Worm (Caenorhabditis elegans) whole organism, L2 larva: Measurements from ENCODE around the gene C17G10.10.

ENCODE experiments used
- C34F6.9 ChIP-seq: fragments of 150-350 bp; optimal IDR thresholded peaks from 2 replicates; lab custom pipeline; 2014; ENCODE audit warnings: missing biosample characterization, missing genetic modification characterization
- F13H6.1 ChIP-seq: sonication (generic microtip); optimal IDR thresholded peaks from 2 replicates; lab custom pipeline; 2016; ENCODE audit warnings: missing genetic modification characterization, missing compliant biosample characterization
- R02D3.7 ChIP-seq: fragments of 150-350 bp; optimal IDR thresholded peaks from 2 replicates; lab custom pipeline; 2014; ENCODE audit warnings: missing biosample characterization, missing genetic modification characterization
- Y55F3AM.14 ChIP-seq: fragments of 200-800 bp; sonication (Bioruptor generic); optimal IDR thresholded peaks from 2 replicates; lab custom pipeline; 2018; ENCODE audit warnings: mild to moderate bottlenecking, missing genetic modification characterization, missing compliant biosample characterization
- ZK546.5 ChIP-seq: sonication (generic microtip); optimal IDR thresholded peaks from 2 replicates; lab custom pipeline; 2017; ENCODE audit warnings: missing biosample characterization, missing genetic modification characterization
- alr-1 ChIP-seq: fragments of 150-350 bp; optimal IDR thresholded peaks from 2 replicates; lab custom pipeline; 2014; ENCODE audit warnings: missing biosample characterization, missing genetic modification characterization
- aly-2 ChIP-seq: fragments of 150-350 bp; optimal IDR thresholded peaks from 2 replicates; lab custom pipeline; 2014; ENCODE audit warnings: missing biosample characterization, missing genetic modification characterization
- ama-1 ChIP-seq: fragments of 150-350 bp; optimal IDR thresholded peaks from 2 replicates; lab custom pipeline; 2018; ENCODE audit warnings: inconsistent platforms
- blmp-1 ChIP-seq: sonication (generic microtip); optimal IDR thresholded peaks from 2 replicates; lab custom pipeline; 2017; ENCODE audit warnings: missing genetic modification characterization, mild to moderate bottlenecking, missing compliant biosample characterization, antibody characterized with exemption, moderate library complexity; ENCODE audit not compliant: insufficient read depth
- ceh-16 ChIP-seq: fragments of 150-350 bp; optimal IDR thresholded peaks from 2 replicates; lab custom pipeline; 2014; ENCODE audit warnings: missing biosample characterization, missing genetic modification characterization
- crh-2 ChIP-seq: sonication (generic microtip); optimal IDR thresholded peaks from 2 replicates; lab custom pipeline; 2017; ENCODE audit warnings: missing biosample characterization, missing genetic modification characterization
- dmd-4 ChIP-seq: sonication (generic microtip); optimal IDR thresholded peaks from 2 replicates; lab custom pipeline; 2017; ENCODE audit warnings: missing biosample characterization, missing genetic modification characterization
- elt-1 ChIP-seq: fragments of 150-350 bp; optimal IDR thresholded peaks from 2 replicates; lab custom pipeline; 2014; ENCODE audit warnings: missing biosample characterization, missing genetic modification characterization
- elt-3 ChIP-seq: sonication (generic microtip); optimal IDR thresholded peaks from 2 replicates; lab custom pipeline; 2017; ENCODE audit warnings: missing biosample characterization, missing genetic modification characterization
- fos-1 ChIP-seq: fragments of 150-350 bp; optimal IDR thresholded peaks from 2 replicates; lab custom pipeline; 2014; ENCODE audit warnings: missing biosample characterization, missing genetic modification characterization
- gmeb-1 ChIP-seq: fragments of 150-350 bp; optimal IDR thresholded peaks from 2 replicates; lab custom pipeline; 2014; ENCODE audit warnings: missing biosample characterization, missing genetic modification characterization
- lin-11 ChIP-seq: fragments of 150-350 bp; sonication (generic microtip); optimal IDR thresholded peaks from 2 replicates; lab custom pipeline; 2014; ENCODE audit warnings: missing biosample characterization, missing genetic modification characterization, inconsistent platforms, mixed read lengths
- lin-13 ChIP-seq: fragments of 150-350 bp; optimal IDR thresholded peaks from 2 replicates; lab custom pipeline; 2014; ENCODE audit warnings: missing biosample characterization, missing genetic modification reagents, missing genetic modification characterization
- lin-39 ChIP-seq: fragments of 150-350 bp; optimal IDR thresholded peaks from 2 replicates; lab custom pipeline; 2014; ENCODE audit warnings: missing biosample characterization, missing genetic modification reagents, missing genetic modification characterization
- lsy-2 ChIP-seq, 2 experiments: fragments of 150-350 bp in 1 of 2; sonication (generic microtip) in 1 of 2; optimal IDR thresholded peaks; 2 replicates each; lab custom pipeline; 2014 to 2017; ENCODE audit warnings: missing biosample characterization in 2 of 2, missing genetic modification characterization in 2 of 2
- mab-5 ChIP-seq: fragments of 150-350 bp; optimal IDR thresholded peaks from 2 replicates; lab custom pipeline; 2014; ENCODE audit warnings: missing biosample characterization, missing genetic modification characterization
- mbf-1 ChIP-seq: sonication (generic microtip); optimal IDR thresholded peaks from 2 replicates; lab custom pipeline; 2017; ENCODE audit warnings: missing biosample characterization, missing genetic modification characterization
- mdl-1 ChIP-seq, 2 experiments: fragments of 150-350 bp in 1 of 2; sonication (generic microtip) in 1 of 2; optimal IDR thresholded peaks; 2 replicates each; lab custom pipeline; 2017; ENCODE audit warnings: missing biosample characterization in 2 of 2, missing genetic modification characterization in 2 of 2
- nhr-10 ChIP-seq: sonication (generic microtip); optimal IDR thresholded peaks from 2 replicates; lab custom pipeline; 2017; ENCODE audit warnings: missing biosample characterization, missing genetic modification characterization
- nhr-129 ChIP-seq: fragments of 150-350 bp; optimal IDR thresholded peaks from 2 replicates; lab custom pipeline; 2014; ENCODE audit warnings: missing biosample characterization, missing genetic modification characterization
- nhr-23 ChIP-seq: fragments of 150-350 bp; optimal IDR thresholded peaks from 2 replicates; lab custom pipeline; 2014; ENCODE audit warnings: missing biosample characterization, missing genetic modification reagents, missing genetic modification characterization
- nhr-237 ChIP-seq: fragments of 150-350 bp; optimal IDR thresholded peaks from 2 replicates; lab custom pipeline; 2014; ENCODE audit warnings: missing biosample characterization, missing genetic modification characterization
- nhr-25 ChIP-seq: fragments of 150-350 bp; sonication (generic microtip); optimal IDR thresholded peaks from 3 replicates; lab custom pipeline; 2014; ENCODE audit warnings: missing biosample characterization, missing genetic modification characterization
- nhr-6 ChIP-seq: fragments of 150-350 bp; optimal IDR thresholded peaks from 2 replicates; lab custom pipeline; 2014; ENCODE audit warnings: missing biosample characterization, missing genetic modification characterization
- nhr-77 ChIP-seq: fragments of 150-350 bp; optimal IDR thresholded peaks from 2 replicates; lab custom pipeline; 2014; ENCODE audit warnings: missing biosample characterization, missing genetic modification characterization
- peb-1 ChIP-seq: fragments of 150-350 bp; optimal IDR thresholded peaks from 2 replicates; lab custom pipeline; 2014; ENCODE audit warnings: missing biosample characterization, missing genetic modification characterization
- skn-1 ChIP-seq: sonication (generic microtip); optimal IDR thresholded peaks from 2 replicates; lab custom pipeline; 2017; ENCODE audit warnings: missing biosample characterization, missing genetic modification characterization
- sma-3 ChIP-seq: sonication (generic microtip); optimal IDR thresholded peaks from 2 replicates; lab custom pipeline; 2016; ENCODE audit warnings: missing genetic modification reagents, missing genetic modification characterization, missing compliant biosample characterization
- sma-9 ChIP-seq, 2 experiments: fragments of 150-350 bp in 1 of 2; sonication (generic microtip) in 1 of 2; optimal IDR thresholded peaks; 2 replicates each; lab custom pipeline; 2014 to 2016; ENCODE audit warnings: missing genetic modification characterization in 2 of 2, mild to moderate bottlenecking in 1 of 2, missing biosample characterization in 1 of 2, missing compliant biosample characterization in 1 of 2, missing genetic modification reagents in 1 of 2, moderate library complexity in 1 of 2
- snpc-4 ChIP-seq: fragments of 150-350 bp; optimal IDR thresholded peaks from 2 replicates; lab custom pipeline; 2014; ENCODE audit warnings: missing biosample characterization, missing genetic modification characterization
- unc-39 ChIP-seq: fragments of 150-350 bp; optimal IDR thresholded peaks from 2 replicates; lab custom pipeline; 2014; ENCODE audit warnings: missing biosample characterization, missing genetic modification characterization
- unc-62 ChIP-seq: fragments of 150-350 bp; optimal IDR thresholded peaks from 2 replicates; lab custom pipeline; 2014; ENCODE audit warnings: missing biosample characterization, missing genetic modification reagents, missing genetic modification characterization
- zag-1 ChIP-seq: fragments of 150-350 bp; optimal IDR thresholded peaks from 2 replicates; lab custom pipeline; 2014; ENCODE audit warnings: missing biosample characterization, missing genetic modification characterization
- ztf-1 ChIP-seq: fragments of 200-800 bp; sonication (Bioruptor generic); conservative IDR thresholded peaks from 2 replicates; pipeline ENCODE4 v1.3.6; 2022; ENCODE audit warnings: missing genetic modification characterization, missing compliant biosample characterization
- ztf-11 ChIP-seq: sonication (generic microtip); optimal IDR thresholded peaks from 2 replicates; lab custom pipeline; 2017; ENCODE audit warnings: missing biosample characterization, missing genetic modification characterization
- ztf-4 ChIP-seq: fragments of 150-350 bp; optimal IDR thresholded peaks from 2 replicates; lab custom pipeline; 2014; ENCODE audit warnings: missing biosample characterization, missing genetic modification characterization

The C17G10.10 gene

DNA sequence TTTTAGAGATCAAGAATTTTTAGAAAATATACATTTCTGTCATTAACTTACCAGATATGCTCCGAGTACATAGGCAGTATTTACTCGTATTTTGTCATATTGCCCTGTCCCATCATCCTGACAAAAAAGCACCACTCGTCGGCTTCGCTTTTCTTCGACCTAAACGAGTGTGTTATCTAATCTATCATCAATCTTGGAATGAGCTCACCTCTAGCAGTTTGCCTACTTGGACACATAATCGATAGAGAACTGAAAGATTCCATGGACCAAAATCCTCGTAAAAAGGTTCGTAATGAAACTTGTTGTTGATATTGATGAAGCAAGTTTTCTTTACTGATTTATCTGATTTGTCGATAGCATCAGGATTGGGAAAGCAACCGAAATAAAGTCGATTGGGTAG lies 6.3 kb downstream of the C17G10.10 start:
- TF ChIP-seq ztf-4 (no peak), skn-1 (tag; lab: Kevin White, UChicago) (no peak), gmeb-1 (tag; lab: Kevin White, UChicago) (no peak), nhr-6 (no peak), unc-39 (tag; lab: Kevin White, UChicago) (no peak), ceh-16 (tag; lab: Kevin White, UChicago) (no peak), nhr-23 (tag; lab: Kevin White, UChicago) (no peak), nhr-237 (tag; lab: Kevin White, UChicago) (no peak), lin-39 (no peak), elt-1 (tag; lab: Kevin White, UChicago) (no peak), dmd-4 (tag; lab: Kevin White, UChicago) (no peak), ama-1 (lab: Kevin White, UChicago) (no peak), Y55F3AM.14 (GFP tag; lab: Kevin White, UChicago) (no peak), mbf-1 (tag; lab: Kevin White, UChicago) (no peak), lsy-2 (tag; optimal IDR thresholded peaks at IDR 0.05; lab: Kevin White, UChicago) (no peak), nhr-77 (tag; lab: Kevin White, UChicago) (no peak)

DNA sequence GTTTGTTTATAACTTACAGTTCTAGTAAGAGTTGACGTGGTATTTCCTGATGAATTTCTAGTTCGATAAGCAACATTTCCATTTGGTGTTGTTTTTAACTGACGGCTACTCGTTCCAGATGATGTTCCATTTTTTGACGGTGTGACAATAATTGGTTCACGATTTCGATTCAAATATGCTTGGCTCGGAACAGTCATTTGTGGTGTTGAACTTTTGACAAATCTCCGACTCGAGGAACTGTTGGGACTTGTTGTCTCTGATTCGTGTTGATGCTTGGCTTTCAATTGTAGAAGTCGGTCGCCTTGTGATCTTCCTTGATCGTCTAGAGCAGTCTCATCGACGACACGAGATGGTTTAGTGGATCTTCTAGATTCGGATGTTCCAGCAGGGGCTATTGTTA lies 7.6 kb downstream of the C17G10.10 start:
- TF ChIP-seq elt-1 (tag; lab: Kevin White, UChicago) = no peak
- TF ChIP-seq F13H6.1 = no peak
- no peak for TF ChIP-seq mdl-1 (tag; optimal IDR thresholded peaks at IDR 0.05; lab: Kevin White, UChicago)
- TF ChIP-seq R02D3.7 (tag; lab: Kevin White, UChicago) = no peak

DNA sequence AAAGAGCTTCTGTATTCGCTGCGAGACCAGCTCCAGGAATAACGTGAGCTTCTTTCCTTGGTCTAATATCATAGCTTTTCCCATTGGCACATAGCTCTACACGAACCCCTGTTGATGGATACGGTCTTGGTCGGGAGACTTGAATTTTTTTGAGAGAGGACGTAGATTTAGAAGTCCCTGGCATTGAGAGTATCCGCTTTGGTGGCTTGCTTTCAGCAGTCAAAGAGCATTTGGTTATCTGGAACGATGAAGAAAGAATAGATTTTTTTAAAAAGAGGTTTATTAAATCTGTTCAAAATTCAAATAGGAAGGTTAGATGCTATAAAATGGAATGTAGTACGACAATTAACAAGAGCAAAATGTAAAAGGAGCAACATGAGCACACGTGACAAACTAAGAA lies 9.5 kb downstream of the C17G10.10 start, which contains the start of gene C17G10.13:
C17G10.13 (minus strand) TSS at position 101 of the 400 bp plus-strand sequence.
- no peak for TF ChIP-seq aly-2 (tag; lab: Kevin White, UChicago)
- no peak for TF ChIP-seq zag-1 (tag; lab: Kevin White, UChicago)
- no peak for TF ChIP-seq gmeb-1 (tag; lab: Kevin White, UChicago)
- TF ChIP-seq mab-5 (tag; lab: Kevin White, UChicago) = no peak
- no peak for TF ChIP-seq mbf-1 (tag; lab: Kevin White, UChicago)
- TF ChIP-seq elt-3 = no peak
- TF ChIP-seq nhr-25 (tag; lab: Kevin White, UChicago) = no peak
- no peak for TF ChIP-seq ama-1 (lab: Kevin White, UChicago)
- TF ChIP-seq C34F6.9 (tag; lab: Kevin White, UChicago) = no peak
- no peak for TF ChIP-seq snpc-4 (tag; lab: Kevin White, UChicago)
- TF ChIP-seq mdl-1 (tag; optimal IDR thresholded peaks at IDR 0.05; lab: Kevin White, UChicago) = no peak
- no peak for TF ChIP-seq alr-1 (tag; lab: Kevin White, UChicago)
- no peak for TF ChIP-seq nhr-10 (tag; lab: Kevin White, UChicago)

DNA sequence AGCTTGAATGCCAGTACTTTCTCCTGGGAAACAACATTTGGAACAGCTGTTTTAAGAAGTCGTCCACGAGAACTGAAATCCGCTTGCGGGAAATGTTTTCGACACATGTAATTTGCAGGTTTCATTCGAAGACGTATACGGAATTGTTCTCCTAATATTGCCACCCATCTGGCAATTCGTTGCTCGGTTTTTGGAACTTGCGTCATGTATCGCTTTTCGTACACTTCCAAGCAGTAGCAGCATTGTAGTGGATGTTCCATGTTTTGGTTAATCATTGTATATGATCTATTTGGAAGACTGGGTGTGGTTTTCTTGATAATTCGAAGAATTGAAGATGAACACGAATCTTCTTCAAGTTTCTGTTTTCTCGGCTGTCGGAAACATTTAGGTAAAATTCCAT lies 11.4 kb downstream of the C17G10.10 start:
- TF ChIP-seq Y55F3AM.14 (GFP tag; lab: Kevin White, UChicago) (no peak), unc-62 (no peak), ztf-1 (GFP tag; lab: Robert Waterston, UW) (no peak), crh-2 (no peak), dmd-4 (tag; lab: Kevin White, UChicago) (no peak), alr-1 (tag; lab: Kevin White, UChicago) (no peak), lin-39 (no peak), nhr-10 (tag; lab: Kevin White, UChicago) (no peak), lin-13 (GFP tag; lab: Kevin White, UChicago) (no peak), elt-1 (tag; lab: Kevin White, UChicago) (no peak), nhr-25 (tag; lab: Kevin White, UChicago) (no peak), sma-9 (GFP tag; optimal IDR thresholded peaks at IDR 0.05; lab: Kevin White, UChicago) (no peak), sma-9 (tag; optimal IDR thresholded peaks at IDR 0.05; lab: Kevin White, UChicago) (no peak), mab-5 (tag; lab: Kevin White, UChicago) (no peak), ZK546.5 (tag; lab: Kevin White, UChicago) (no peak), ceh-16 (tag; lab: Kevin White, UChicago) (no peak)

DNA sequence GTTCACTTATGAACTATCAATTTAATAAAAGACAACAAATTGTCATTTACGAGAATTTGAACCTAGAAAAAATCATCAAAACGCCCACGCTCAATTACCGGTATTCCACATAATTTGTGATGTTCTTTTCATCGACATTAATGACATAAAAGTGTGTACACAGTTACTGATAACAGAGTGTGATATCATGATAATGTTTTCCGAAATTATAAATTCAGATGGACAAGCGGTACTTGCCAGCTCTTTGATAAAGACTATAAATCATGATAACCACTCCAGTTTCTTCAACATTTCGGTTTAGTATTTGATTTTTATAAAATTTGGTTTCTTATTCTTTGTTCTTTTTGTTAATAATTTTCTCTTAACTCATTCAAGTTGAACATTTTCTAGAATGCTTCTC lies 13.4 kb downstream of the C17G10.10 start, which contains the start of gene lys-8:
lys-8 (plus strand) TSS at position 391 of the 400 bp plus-strand sequence.
- TF ChIP-seq nhr-129 (tag; lab: Kevin White, UChicago) = no peak
- peak; percentile 58 for TF ChIP-seq skn-1 (tag; lab: Kevin White, UChicago)
- no peak for TF ChIP-seq nhr-10 (tag; lab: Kevin White, UChicago)
- TF ChIP-seq sma-3 = no peak
- no peak for TF ChIP-seq lsy-2 (tag; optimal IDR thresholded peaks at IDR 0.05; lab: Kevin White, UChicago)
- no peak for TF ChIP-seq lin-13 (GFP tag; lab: Kevin White, UChicago)
- peak; percentile 78 for TF ChIP-seq sma-9 (GFP tag; optimal IDR thresholded peaks at IDR 0.05; lab: Kevin White, UChicago)
- TF ChIP-seq sma-9 (tag; optimal IDR thresholded peaks at IDR 0.05; lab: Kevin White, UChicago) = no peak
- TF ChIP-seq R02D3.7 (tag; lab: Kevin White, UChicago) = no peak
- no peak for TF ChIP-seq ztf-11 (tag; lab: Kevin White, UChicago)
- TF ChIP-seq peb-1 (tag; lab: Kevin White, UChicago) = no peak
- TF ChIP-seq lin-11 = no peak
- peak; percentile 67 for TF ChIP-seq crh-2
- TF ChIP-seq mab-5 (tag; lab: Kevin White, UChicago) = no peak
- no peak for TF ChIP-seq ama-1 (lab: Kevin White, UChicago)
- peak; percentile 32 for TF ChIP-seq gmeb-1 (tag; lab: Kevin White, UChicago)
- TF ChIP-seq fos-1 = peak; percentile 97
- no peak for TF ChIP-seq nhr-25 (tag; lab: Kevin White, UChicago)
- TF ChIP-seq aly-2 (tag; lab: Kevin White, UChicago) = no peak
- TF ChIP-seq F13H6.1 = peak; percentile 52
- no peak for TF ChIP-seq blmp-1
